Worm (Caenorhabditis elegans) whole organism, L3 larva: Measurements from ENCODE around the gene ZK6.6.

Experiments
- R02D3.7 ChIP-seq: fragments of 150-350 bp; optimal IDR thresholded peaks from 2 replicates; lab custom pipeline; 2014; ENCODE audit warnings: missing biosample characterization, missing genetic modification characterization
- aly-2 ChIP-seq: fragments of 150-350 bp; optimal IDR thresholded peaks from 2 replicates; lab custom pipeline; 2014; ENCODE audit warnings: missing biosample characterization, missing genetic modification characterization
- ama-1 ChIP-seq: fragments of 150-350 bp; optimal IDR thresholded peaks from 2 replicates; lab custom pipeline; 2018
- ceh-16 ChIP-seq: sonication (generic microtip); optimal IDR thresholded peaks from 2 replicates; lab custom pipeline; 2017; ENCODE audit warnings: missing biosample characterization, missing genetic modification characterization
- ceh-82 ChIP-seq: fragments of 150-350 bp; optimal IDR thresholded peaks from 2 replicates; lab custom pipeline; 2014; ENCODE audit warnings: missing biosample characterization, missing genetic modification characterization
- egl-27 ChIP-seq: sonication (generic microtip); optimal IDR thresholded peaks from 4 replicates; lab custom pipeline; 2017; ENCODE audit warnings: missing biosample characterization, missing genetic modification reagents, missing genetic modification characterization
- elt-1 ChIP-seq: fragments of 150-350 bp; optimal IDR thresholded peaks from 2 replicates; lab custom pipeline; 2014; ENCODE audit warnings: missing biosample characterization, missing genetic modification characterization
- elt-2 ChIP-seq: sonication (generic microtip); optimal IDR thresholded peaks from 2 replicates; lab custom pipeline; 2016; ENCODE audit warnings: missing genetic modification reagents, mild to moderate bottlenecking, missing genetic modification characterization, missing compliant biosample characterization
- eor-1 ChIP-seq, 2 experiments: fragments of 150-350 bp; optimal IDR thresholded peaks; 2 replicates each; lab custom pipeline; 2014 to 2018; ENCODE audit warnings: missing biosample characterization in 2 of 2, missing genetic modification characterization in 2 of 2
- fkh-10 ChIP-seq: sonication (generic microtip); optimal IDR thresholded peaks from 2 replicates; lab custom pipeline; 2017; ENCODE audit warnings: missing biosample characterization, missing genetic modification reagents, missing genetic modification characterization
- fkh-2 ChIP-seq: fragments of 150-350 bp; optimal IDR thresholded peaks from 2 replicates; lab custom pipeline; 2014; ENCODE audit warnings: missing biosample characterization, missing genetic modification reagents, missing genetic modification characterization
- fos-1 ChIP-seq: fragments of 150-350 bp; optimal IDR thresholded peaks from 2 replicates; lab custom pipeline; 2014; ENCODE audit warnings: missing biosample characterization, missing genetic modification characterization
- jun-1 ChIP-seq: fragments of 150-350 bp; optimal IDR thresholded peaks from 2 replicates; lab custom pipeline; 2014; ENCODE audit warnings: missing biosample characterization, missing genetic modification reagents, missing genetic modification characterization
- lin-15B ChIP-seq: fragments of 150-350 bp; optimal IDR thresholded peaks from 2 replicates; lab custom pipeline; 2014; ENCODE audit warnings: missing biosample characterization, missing genetic modification characterization
- lin-39 ChIP-seq: fragments of 150-350 bp; optimal IDR thresholded peaks from 2 replicates; lab custom pipeline; 2018; ENCODE audit warnings: missing biosample characterization, missing genetic modification reagents, missing genetic modification characterization
- lsy-12 ChIP-seq: sonication (generic microtip); optimal IDR thresholded peaks from 2 replicates; lab custom pipeline; 2016; ENCODE audit warnings: mild to moderate bottlenecking, missing genetic modification characterization, missing compliant biosample characterization
- nhr-11 ChIP-seq: fragments of 150-350 bp; optimal IDR thresholded peaks from 2 replicates; lab custom pipeline; 2014; ENCODE audit warnings: missing biosample characterization, missing genetic modification characterization
- nhr-12 ChIP-seq: fragments of 150-350 bp; optimal IDR thresholded peaks from 2 replicates; lab custom pipeline; 2014; ENCODE audit warnings: missing biosample characterization, missing genetic modification characterization
- nhr-23 ChIP-seq: fragments of 150-350 bp; optimal IDR thresholded peaks from 2 replicates; lab custom pipeline; 2014; ENCODE audit warnings: missing biosample characterization, missing genetic modification reagents, missing genetic modification characterization
- nhr-237 ChIP-seq: fragments of 150-350 bp; optimal IDR thresholded peaks from 2 replicates; lab custom pipeline; 2014; ENCODE audit warnings: missing biosample characterization, missing genetic modification characterization
- nhr-25 ChIP-seq: sonication (generic microtip); optimal IDR thresholded peaks from 2 replicates; lab custom pipeline; 2017; ENCODE audit warnings: missing biosample characterization, missing genetic modification characterization
- nhr-28 ChIP-seq: fragments of 150-350 bp; optimal IDR thresholded peaks from 2 replicates; lab custom pipeline; 2014; ENCODE audit warnings: missing biosample characterization, missing genetic modification characterization
- nhr-67 ChIP-seq: fragments of 150-350 bp; optimal IDR thresholded peaks from 2 replicates; lab custom pipeline; 2014; ENCODE audit warnings: missing biosample characterization, missing genetic modification characterization
- nhr-76 ChIP-seq: fragments of 150-350 bp; sonication (generic microtip); optimal IDR thresholded peaks from 5 replicates; lab custom pipeline; 2014; ENCODE audit warnings: missing biosample characterization, missing genetic modification characterization
- nhr-77 ChIP-seq: fragments of 150-350 bp; optimal IDR thresholded peaks from 2 replicates; lab custom pipeline; 2014; ENCODE audit warnings: missing biosample characterization, missing genetic modification characterization
- pha-4 ChIP-seq: fragments of 150-350 bp; optimal IDR thresholded peaks from 2 replicates; lab custom pipeline; 2014; ENCODE audit warnings: missing biosample characterization, missing genetic modification reagents, missing genetic modification characterization
- pqm-1 ChIP-seq: fragments of 150-350 bp; optimal IDR thresholded peaks from 2 replicates; lab custom pipeline; 2017; ENCODE audit warnings: missing biosample characterization, missing genetic modification characterization, inconsistent platforms
- sea-2 ChIP-seq: fragments of 150-350 bp; sonication (generic microtip); optimal IDR thresholded peaks from 4 replicates; lab custom pipeline; 2014; ENCODE audit warnings: missing biosample characterization, missing genetic modification reagents, missing genetic modification characterization
- unc-39 ChIP-seq: sonication (generic microtip); optimal IDR thresholded peaks from 4 replicates; lab custom pipeline; 2017; ENCODE audit warnings: missing biosample characterization, missing genetic modification characterization
- unc-62 ChIP-seq: fragments of 150-350 bp; sonication (generic microtip); optimal IDR thresholded peaks from 4 replicates; lab custom pipeline; 2014; ENCODE audit warnings: missing biosample characterization, missing genetic modification reagents, missing genetic modification characterization
- zag-1 ChIP-seq: fragments of 150-350 bp; optimal IDR thresholded peaks from 2 replicates; lab custom pipeline; 2014; ENCODE audit warnings: missing biosample characterization, missing genetic modification characterization
- ztf-11 ChIP-seq: fragments of 150-350 bp; optimal IDR thresholded peaks from 2 replicates; lab custom pipeline; 2014; ENCODE audit warnings: missing biosample characterization, missing genetic modification characterization
- ztf-4 ChIP-seq: fragments of 150-350 bp; optimal IDR thresholded peaks from 2 replicates; lab custom pipeline; 2014; ENCODE audit warnings: missing biosample characterization, missing genetic modification characterization

Gene ZK6.6

DNA sequence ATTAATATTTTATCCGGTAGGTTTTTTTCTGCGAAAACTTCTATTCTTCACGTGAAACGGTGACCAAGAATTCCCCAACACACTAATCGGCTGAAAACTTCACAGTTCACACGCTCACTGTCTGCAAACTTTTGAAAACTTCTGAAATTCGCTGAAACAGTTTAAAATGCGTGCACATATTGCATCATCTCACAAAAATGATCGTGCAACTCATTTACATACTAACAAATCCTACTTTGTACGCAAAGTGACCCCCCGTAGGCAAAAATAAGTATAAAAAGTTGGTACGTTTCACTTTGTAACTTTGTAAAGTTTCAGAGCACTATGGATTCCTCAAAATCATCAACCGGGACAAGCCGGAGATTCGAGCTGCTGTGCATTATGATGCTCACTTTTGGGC is at the start of gene ZK6.6:
TSS of gene ZK6.6 (plus strand) at position 301 of the 400 bp plus-strand sequence.
- TF ChIP-seq nhr-77 (tag; lab: Kevin White, UChicago) (no peak), eor-1 (tag; optimal IDR thresholded peaks at IDR 0.05; lab: Kevin White, UChicago) (no peak), lin-39 (tag; lab: Kevin White, UChicago) (no peak), fos-1 (tag; lab: Kevin White, UChicago) (no peak)
- TF ChIP-seq, all 47 proteins: peak for 0

ce11 chrV:342346-342745 is 46.2 kb upstream of the ZK6.6 start:
- no peak for TF ChIP-seq aly-2
- no peak for TF ChIP-seq pqm-1
- no peak for TF ChIP-seq nhr-23 (tag; lab: Kevin White, UChicago)
- TF ChIP-seq unc-62 (GFP tag; lab: Kevin White, UChicago): no peak
- no peak for TF ChIP-seq eor-1 (tag; optimal IDR thresholded peaks at IDR 0.05; lab: Kevin White, UChicago)

ce11 chrV:343128-343527 is 45.4 kb upstream of the ZK6.6 start, which contains the start of gene wago-10:
Gene wago-10 (plus strand): TSS chrV:343428.
- no peak for TF ChIP-seq elt-2
- TF ChIP-seq ceh-82 (tag; lab: Kevin White, UChicago): no peak
- no peak for TF ChIP-seq lin-39 (tag; lab: Kevin White, UChicago)
- no peak for TF ChIP-seq ceh-16
- TF ChIP-seq nhr-28 (tag; lab: Kevin White, UChicago): no peak
- TF ChIP-seq fkh-2 (tag; lab: Kevin White, UChicago): no peak
- TF ChIP-seq lin-15B (tag; lab: Kevin White, UChicago): no peak
- no peak for TF ChIP-seq ztf-11 (tag; lab: Kevin White, UChicago)
- no peak for TF ChIP-seq aly-2
- TF ChIP-seq egl-27 (tag; lab: Kevin White, UChicago): no peak
- TF ChIP-seq R02D3.7 (tag; lab: Kevin White, UChicago): no peak
- TF ChIP-seq jun-1 (tag; lab: Kevin White, UChicago): no peak

- TF ChIP-seq elt-1 (tag; lab: Kevin White, UChicago) (no peak), aly-2 (no peak), nhr-67 (tag; lab: Kevin White, UChicago) (no peak), lsy-12 (tag; lab: Kevin White, UChicago) (no peak), pha-4 (tag; lab: Kevin White, UChicago) (no peak), unc-39 (tag; lab: Kevin White, UChicago) (no peak), nhr-76 (tag; lab: Kevin White, UChicago) (no peak), nhr-237 (tag; lab: Kevin White, UChicago) (no peak), fkh-10 (GFP tag; lab: Kevin White, UChicago) (no peak), fkh-2 (tag; lab: Kevin White, UChicago) (no peak), sea-2 (GFP tag; lab: Kevin White, UChicago) (no peak), ceh-16 (no peak), ama-1 (lab: Kevin White, UChicago) (no peak), R02D3.7 (tag; lab: Kevin White, UChicago) (no peak), zag-1 (tag; lab: Kevin White, UChicago) (no peak), nhr-25 (no peak), unc-62 (GFP tag; lab: Kevin White, UChicago) (no peak), ztf-4 (tag; lab: Kevin White, UChicago) (no peak)
Observed at ce11 chrV:343546-343945, 45.0 kb upstream of the ZK6.6 start.

- TF ChIP-seq fkh-2 (tag; lab: Kevin White, UChicago) (no peak), eor-1 (tag; optimal IDR thresholded peaks at IDR 0.05; lab: Kevin White, UChicago) (no peak), pha-4 (tag; lab: Kevin White, UChicago) (no peak), elt-2 (no peak), ztf-11 (tag; lab: Kevin White, UChicago) (no peak), lin-15B (tag; lab: Kevin White, UChicago) (no peak), nhr-11 (tag; lab: Kevin White, UChicago) (no peak), nhr-12 (tag; lab: Kevin White, UChicago) (no peak)
- TF ChIP-seq, all 47 proteins: peak for 0
Observed at ce11 chrV:346005-346404, 42.5 kb upstream of the ZK6.6 start.
